Fruit fly (Drosophila melanogaster) whole organism, embryonic: ENCODE results near the gene GlyRS.

Source experiments
- CG11504 ChIP-seq: fragments of 200-800 bp; sonication (Bioruptor generic); optimal IDR thresholded peaks from 3 replicates; lab custom pipeline; 2019; ENCODE audit warnings: missing biosample characterization, mild to moderate bottlenecking, missing genetic modification characterization, moderate library complexity
- CG30403 ChIP-seq: fragments of 200-800 bp; sonication (Bioruptor generic); optimal IDR thresholded peaks from 3 replicates; lab custom pipeline; 2016; ENCODE audit warnings: missing biosample characterization, missing genetic modification characterization
- CG3847 ChIP-seq: fragments of 200-800 bp; sonication (Bioruptor generic); IDR thresholded peaks from 2 replicates; pipeline ENCODE4 v1.3.6; 2022; ENCODE audit warnings: missing biosample characterization, missing genetic modification characterization
- Dfd ChIP-seq, 2 experiments: fragments of >200 bp; optimal IDR thresholded peaks; 2 replicates each; lab custom pipeline; 2017; ENCODE audit warnings: missing biosample characterization in 2 of 2, missing genetic modification characterization in 2 of 2
- chif ChIP-seq, 2 experiments: fragments of 200-800 bp; sonication (Bioruptor generic); optimal IDR thresholded peaks; 3 replicates each; lab custom pipeline; 2016; ENCODE audit warnings: missing biosample characterization in 2 of 2, missing genetic modification characterization in 2 of 2
- sc ChIP-seq, 3 experiments: fragments of >200 bp in 2 of 3; fragments of 200-800 bp in 1 of 3; sonication (Bioruptor generic) in 1 of 3; optimal IDR thresholded peaks; 2 replicates in 2 of 3; 3 replicates in 1 of 3; lab custom pipeline; 2017; ENCODE audit warnings: mild to moderate bottlenecking in 1 of 3, missing biosample characterization in 1 of 3, missing genetic modification characterization in 1 of 3, missing genetic modification reagents in 1 of 3

- TF ChIP-seq CG3847 (GFP tag; lab: Robert Waterston, UW) (no peak), Dfd (GFP tag; optimal IDR thresholded peaks at IDR 0.05; lab: Kevin White, UChicago) (no peak), sc (optimal IDR thresholded peaks at IDR 0.05; lab: Kevin White, UChicago) (no peak), sc (GFP tag; optimal IDR thresholded peaks at IDR 0.05; lab: Kevin White, UChicago) (no peak), chif (GFP tag; optimal IDR thresholded peaks at IDR 0.05; lab: Kevin White, UChicago) (no peak), CG11504 (tag; lab: Kevin White, UChicago) (peak; percentile 23), CG30403 (no peak)
Measured at dm6 chr3L:15093929-15094588, 883 bp upstream of the GlyRS start.
